Worm (Caenorhabditis elegans) whole organism, young adult: ENCODE results near the gene cest-2.1.

Experiments used
- F23B12.7 ChIP-seq: sonication (generic microtip); optimal IDR thresholded peaks from 2 replicates; lab custom pipeline; 2017; ENCODE audit warnings: missing genetic modification characterization, mild to moderate bottlenecking, missing compliant biosample characterization, antibody characterized with exemption, moderate library complexity; ENCODE audit not compliant: insufficient read depth
- F37B4.10 ChIP-seq: fragments of 200-800 bp; sonication (Bioruptor generic); IDR thresholded peaks from 2 replicates; pipeline ENCODE4 v1.3.6; 2022; ENCODE audit warnings: missing genetic modification characterization, missing compliant biosample characterization
- F52B5.7 ChIP-seq: sonication (generic microtip); optimal IDR thresholded peaks from 2 replicates; lab custom pipeline; 2016; ENCODE audit warnings: mild to moderate bottlenecking, missing genetic modification characterization, missing compliant biosample characterization
- K11D2.4 ChIP-seq: fragments of 200-800 bp; sonication (Bioruptor generic); IDR thresholded peaks from 2 replicates; pipeline ENCODE4 v1.3.6; 2022; ENCODE audit warnings: missing genetic modification reagents, missing genetic modification characterization, missing compliant biosample characterization
- K12H6.12 ChIP-seq: fragments of 200-800 bp; sonication (Bioruptor generic); optimal IDR thresholded peaks from 2 replicates; lab custom pipeline; 2018; ENCODE audit warnings: mild to moderate bottlenecking, missing genetic modification characterization, missing compliant biosample characterization
- Y53F4B.3 ChIP-seq: fragments of 200-800 bp; sonication (Bioruptor generic); IDR thresholded peaks from 2 replicates; pipeline ENCODE4 v1.3.6; 2022; ENCODE audit warnings: missing genetic modification reagents, missing genetic modification characterization, missing compliant biosample characterization
- Y95B8A.8 ChIP-seq: fragments of 200-800 bp; sonication (Bioruptor generic); IDR thresholded peaks from 2 replicates; pipeline ENCODE4 v1.3.6; 2022; ENCODE audit warnings: missing genetic modification reagents, missing genetic modification characterization, missing compliant biosample characterization
- akir-1 ChIP-seq: fragments of 200-800 bp; sonication (Bioruptor generic); optimal IDR thresholded peaks from 2 replicates; lab custom pipeline; 2018; ENCODE audit warnings: mild to moderate bottlenecking, missing genetic modification characterization, moderate library complexity, missing compliant biosample characterization
- ama-1 ChIP-seq, 3 experiments: fragments of 150-350 bp in 1 of 3; sonication (generic microtip) in 2 of 3; optimal IDR thresholded peaks; 2 replicates each; lab custom pipeline; 2014 to 2018; ENCODE audit warnings: missing biosample characterization in 2 of 3, missing genetic modification characterization in 2 of 3, missing genetic modification reagents in 2 of 3
- bed-2 ChIP-seq: fragments of 200-800 bp; sonication (Bioruptor generic); IDR thresholded peaks from 2 replicates; pipeline ENCODE4 v1.3.6; 2022; ENCODE audit warnings: missing genetic modification reagents, missing genetic modification characterization, missing compliant biosample characterization
- ccch-3 ChIP-seq: fragments of 200-800 bp; sonication (Bioruptor generic); optimal IDR thresholded peaks from 2 replicates; lab custom pipeline; 2018; ENCODE audit warnings: mild to moderate bottlenecking, missing genetic modification characterization, missing compliant biosample characterization
- cebp-2 ChIP-seq: fragments of 200-800 bp; sonication (Bioruptor generic); IDR thresholded peaks from 2 replicates; pipeline ENCODE4 v1.3.6; 2022; ENCODE audit warnings: missing genetic modification characterization, missing compliant biosample characterization
- ceh-40 ChIP-seq: fragments of 200-800 bp; sonication (Bioruptor generic); IDR thresholded peaks from 2 replicates; pipeline ENCODE4 v1.3.6; 2022; ENCODE audit warnings: missing genetic modification characterization, missing compliant biosample characterization
- ceh-58 ChIP-seq: fragments of 200-800 bp; sonication (Bioruptor generic); IDR thresholded peaks from 2 replicates; pipeline ENCODE4 v1.3.6; 2022; ENCODE audit warnings: missing genetic modification characterization, missing compliant biosample characterization
- ceh-79 ChIP-seq: sonication (generic microtip); optimal IDR thresholded peaks from 2 replicates; lab custom pipeline; 2017; ENCODE audit warnings: mild to moderate bottlenecking, missing genetic modification characterization, missing compliant biosample characterization
- dox-1 ChIP-seq: fragments of 200-800 bp; sonication (Bioruptor generic); IDR thresholded peaks from 2 replicates; pipeline ENCODE4 v1.3.6; 2022; ENCODE audit warnings: missing genetic modification reagents, missing genetic modification characterization, missing compliant biosample characterization
- dpff-1 ChIP-seq: sonication (generic microtip); optimal IDR thresholded peaks from 2 replicates; lab custom pipeline; 2017; ENCODE audit warnings: mild to moderate bottlenecking, missing genetic modification characterization, missing compliant biosample characterization
- dpl-1 ChIP-seq: fragments of 150-350 bp; optimal IDR thresholded peaks from 2 replicates; lab custom pipeline; 2014; ENCODE audit warnings: missing biosample characterization, missing genetic modification reagents, missing genetic modification characterization
- egrh-3 ChIP-seq: fragments of 200-800 bp; sonication (Bioruptor generic); IDR thresholded peaks from 2 replicates; pipeline ENCODE4 v1.3.6; 2022; ENCODE audit warnings: missing genetic modification reagents, missing genetic modification characterization, missing compliant biosample characterization
- ekl-4 ChIP-seq: fragments of 200-800 bp; sonication (Bioruptor generic); IDR thresholded peaks from 2 replicates; pipeline ENCODE4 v1.3.6; 2022; ENCODE audit warnings: missing genetic modification reagents, missing genetic modification characterization, missing compliant biosample characterization
- fkh-3 ChIP-seq: sonication (generic microtip); optimal IDR thresholded peaks from 2 replicates; lab custom pipeline; 2016; ENCODE audit warnings: mild to moderate bottlenecking, missing genetic modification characterization, missing compliant biosample characterization
- hlh-12 ChIP-seq: sonication (generic microtip); optimal IDR thresholded peaks from 2 replicates; lab custom pipeline; 2016; ENCODE audit warnings: missing genetic modification characterization, missing compliant biosample characterization
- hsf-1 ChIP-seq: fragments of 200-800 bp; sonication (Bioruptor generic); IDR thresholded peaks from 2 replicates; pipeline ENCODE4 v1.3.6; 2022; ENCODE audit warnings: missing genetic modification reagents, missing genetic modification characterization, missing compliant biosample characterization
- let-526 ChIP-seq: fragments of 200-800 bp; sonication (Bioruptor generic); IDR thresholded peaks from 2 replicates; pipeline ENCODE4 v1.3.6; 2022; ENCODE audit warnings: missing genetic modification reagents, missing genetic modification characterization, missing compliant biosample characterization
- let-607 ChIP-seq, 2 experiments: fragments of 200-800 bp in 1 of 2; sonication (Bioruptor generic) in 1 of 2; sonication (generic microtip) in 1 of 2; optimal IDR thresholded peaks; 2 replicates each; lab custom pipeline; 2016 to 2018; ENCODE audit warnings: mild to moderate bottlenecking in 2 of 2, missing compliant biosample characterization in 2 of 2, missing genetic modification characterization in 2 of 2, moderate library complexity in 2 of 2, missing genotype in 1 of 2
- lin-35 ChIP-seq, 3 experiments: fragments of 150-350 bp in 2 of 3; sonication (generic microtip) in 1 of 3; optimal IDR thresholded peaks; 2 replicates each; lab custom pipeline; 2014 to 2018; ENCODE audit warnings: missing biosample characterization in 3 of 3, missing genetic modification characterization in 3 of 3, missing genetic modification reagents in 3 of 3
- lsy-27 ChIP-seq: sonication (generic microtip); optimal IDR thresholded peaks from 2 replicates; lab custom pipeline; 2017; ENCODE audit warnings: missing genetic modification characterization, mild to moderate bottlenecking, missing compliant biosample characterization, antibody characterized with exemption, missing genotype, borderline replicate concordance; ENCODE audit not compliant: insufficient read depth
- madf-3 ChIP-seq: fragments of 200-800 bp; sonication (Bioruptor generic); IDR thresholded peaks from 2 replicates; pipeline ENCODE4 v1.3.6; 2022; ENCODE audit warnings: missing genetic modification reagents, missing genetic modification characterization, missing compliant biosample characterization
- madf-6 ChIP-seq: fragments of 200-800 bp; sonication (Bioruptor generic); IDR thresholded peaks from 2 replicates; pipeline ENCODE4 v1.3.6; 2022; ENCODE audit warnings: missing genetic modification reagents, missing genetic modification characterization, missing compliant biosample characterization
- nfya-2 ChIP-seq: fragments of 200-800 bp; sonication (Bioruptor generic); IDR thresholded peaks from 2 replicates; pipeline ENCODE4 v1.3.6; 2022; ENCODE audit warnings: missing genetic modification reagents, missing genetic modification characterization, missing compliant biosample characterization
- nhr-179 ChIP-seq: sonication (generic microtip); optimal IDR thresholded peaks from 2 replicates; lab custom pipeline; 2016; ENCODE audit warnings: mild to moderate bottlenecking, missing genetic modification characterization, missing compliant biosample characterization
- nhr-27 ChIP-seq: fragments of 200-800 bp; sonication (Bioruptor generic); optimal IDR thresholded peaks from 2 replicates; lab custom pipeline; 2018; ENCODE audit warnings: mild to moderate bottlenecking, missing genetic modification characterization, moderate library complexity, missing compliant biosample characterization
- pbrm-1 ChIP-seq: fragments of 200-800 bp; sonication (Bioruptor generic); IDR thresholded peaks from 2 replicates; pipeline ENCODE4 v1.3.6; 2022; ENCODE audit warnings: missing genetic modification reagents, missing genetic modification characterization, missing compliant biosample characterization
- pha-4 ChIP-seq: fragments of 150-350 bp; sonication (generic microtip); optimal IDR thresholded peaks from 2 replicates; lab custom pipeline; 2014; ENCODE audit warnings: missing biosample characterization, missing genetic modification reagents, missing genetic modification characterization
- rpc-1 ChIP-seq, 2 experiments: fragments of 150-350 bp in 1 of 2; sonication (generic microtip) in 1 of 2; optimal IDR thresholded peaks; 2 replicates each; lab custom pipeline; 2014 to 2018; ENCODE audit warnings: missing biosample characterization in 1 of 2, missing genetic modification characterization in 1 of 2, missing genetic modification reagents in 1 of 2, missing genotype in 1 of 2
- sea-2 ChIP-seq: fragments of 200-800 bp; sonication (Bioruptor generic); IDR thresholded peaks from 2 replicates; pipeline ENCODE4 v1.3.6; 2022; ENCODE audit warnings: missing genetic modification characterization, missing compliant biosample characterization
- snpc-1.1 ChIP-seq: sonication (generic microtip); optimal IDR thresholded peaks from 2 replicates; lab custom pipeline; 2017; ENCODE audit warnings: missing genetic modification characterization, mild to moderate bottlenecking, missing compliant biosample characterization, antibody characterized with exemption, moderate library complexity, missing genotype, missing genetic modification reagents; ENCODE audit not compliant: insufficient read depth
- snpc-3.4 ChIP-seq: sonication (generic microtip); optimal IDR thresholded peaks from 2 replicates; lab custom pipeline; 2017; ENCODE audit warnings: missing genetic modification characterization, mild to moderate bottlenecking, missing compliant biosample characterization, antibody characterized with exemption, moderate library complexity, missing genotype, missing genetic modification reagents
- tbp1 ChIP-seq: fragments of 200-800 bp; sonication (Bioruptor generic); optimal IDR thresholded peaks from 2 replicates; lab custom pipeline; 2018; ENCODE audit warnings: mild to moderate bottlenecking, missing genetic modification characterization, missing compliant biosample characterization
- tbx-9 ChIP-seq: sonication (generic microtip); optimal IDR thresholded peaks from 2 replicates; lab custom pipeline; 2016; ENCODE audit warnings: borderline replicate concordance, missing genetic modification characterization, inconsistent platforms, missing compliant biosample characterization
- unc-130 ChIP-seq: sonication (generic microtip); optimal IDR thresholded peaks from 2 replicates; lab custom pipeline; 2016; ENCODE audit warnings: missing genetic modification reagents, missing genetic modification characterization, missing compliant biosample characterization
- zfh-2 ChIP-seq: fragments of 200-800 bp; sonication (Bioruptor generic); conservative IDR thresholded peaks from 2 replicates; pipeline ENCODE4 v1.3.6; 2022; ENCODE audit warnings: missing genetic modification reagents, missing genetic modification characterization, missing compliant biosample characterization
- ztf-22 ChIP-seq: fragments of 200-800 bp; sonication (Bioruptor generic); optimal IDR thresholded peaks from 2 replicates; lab custom pipeline; 2018; ENCODE audit warnings: mild to moderate bottlenecking, missing genetic modification characterization, moderate library complexity, missing compliant biosample characterization
- ztf-25 ChIP-seq: fragments of 200-800 bp; sonication (Bioruptor generic); IDR thresholded peaks from 2 replicates; pipeline ENCODE4 v1.3.6; 2022; ENCODE audit warnings: missing genetic modification reagents, missing genetic modification characterization, missing compliant biosample characterization
- ztf-6 ChIP-seq: fragments of 200-800 bp; sonication (Bioruptor generic); IDR thresholded peaks from 2 replicates; pipeline ENCODE4 v1.3.6; 2022; ENCODE audit warnings: missing genetic modification reagents, missing genetic modification characterization, missing compliant biosample characterization

cest-2.1 gene

ce11 chrV:14193451-14193850 is 22.2 kb upstream of the cest-2.1 start, which contains the start of gene atfs-1 (continued):
- TF ChIP-seq lin-35 (GFP tag; optimal IDR thresholded peaks at IDR 0.05; lab: Kevin White, UChicago) (peak in 1 of 3 experiments; percentile 1), akir-1 (no peak), lsy-27 (tag; lab: Kevin White, UChicago) (no peak), nhr-27 (no peak), zfh-2 (no peak), K12H6.12 (tag; lab: Kevin White, UChicago) (no peak), tbp1 (GFP tag; lab: Kevin White, UChicago) (no peak), sea-2 (GFP tag; lab: Robert Waterston, UW) (no peak), ceh-40 (no peak), ekl-4 (GFP tag; lab: Robert Waterston, UW) (peak; percentile 71; the same call in 1 of the 2 replicates), rpc-1 (optimal IDR thresholded peaks at IDR 0.05; lab: Kevin White, UChicago) (no peak), rpc-1 (tag; optimal IDR thresholded peaks at IDR 0.05; lab: Kevin White, UChicago) (no peak), ccch-3 (no peak), K11D2.4 (no peak), madf-3 (GFP tag; lab: Robert Waterston, UW) (no peak), madf-6 (GFP tag; lab: Robert Waterston, UW) (no peak), nhr-179 (no peak), ztf-25 (no peak), Y53F4B.3 (GFP tag; lab: Robert Waterston, UW) (no peak), let-607 (tag; optimal IDR thresholded peaks at IDR 0.05; lab: Kevin White, UChicago) (no peak), hsf-1 (GFP tag; lab: Robert Waterston, UW) (0 out of 2 replicates have a peak, but pooled peaks have one; percentile 34), let-526 (no peak), ama-1 (optimal IDR thresholded peaks at IDR 0.05; lab: Kevin White, UChicago) (peak; percentile 81), ama-1 (GFP tag; optimal IDR thresholded peaks at IDR 0.05; lab: Kevin White, UChicago) (no peak), dpff-1 (tag; lab: Kevin White, UChicago) (no peak), tbx-9 (tag; lab: Kevin White, UChicago) (no peak), F23B12.7 (tag; lab: Kevin White, UChicago) (no peak), ceh-79 (no peak), ztf-22 (no peak), ztf-6 (GFP tag; lab: Robert Waterston, UW) (no peak), cebp-2 (GFP tag; lab: Robert Waterston, UW) (no peak), F37B4.10 (GFP tag; lab: Robert Waterston, UW) (no peak), egrh-3 (peak; percentile 41; the same call in 1 of the 2 replicates), Y95B8A.8 (GFP tag; lab: Robert Waterston, UW) (no peak), hlh-12 (tag; lab: Kevin White, UChicago) (no peak), dpl-1 (GFP tag; lab: Kevin White, UChicago) (no peak), nfya-2 (GFP tag; lab: Robert Waterston, UW) (no peak), ceh-58 (no peak), snpc-3.4 (no peak), F52B5.7 (tag; lab: Kevin White, UChicago) (no peak), unc-130 (GFP tag; lab: Kevin White, UChicago) (no peak), pbrm-1 (GFP tag; lab: Robert Waterston, UW) (peak; percentile 59; the same call in 1 of the 2 replicates), snpc-1.1 (tag; lab: Kevin White, UChicago) (no peak), bed-2 (GFP tag; lab: Robert Waterston, UW) (0 out of 2 replicates have a peak, but pooled peaks have one; percentile 44), pha-4 (tag; lab: Kevin White, UChicago) (no peak), fkh-3 (tag; lab: Kevin White, UChicago) (no peak), dox-1 (GFP tag; lab: Robert Waterston, UW) (peak; percentile 41; the same call in 1 of the 2 replicates)
- TF ChIP-seq, all 124 proteins: peak for 27
